Worm (Caenorhabditis elegans) whole organism, L4 larva: Measurements from ENCODE around the gene R06B10.7.
A peak's percentile ranks its signal among the peaks of the same experiment; 100 is the strongest.

Experiments
- F26F4.8 ChIP-seq: fragments of 200-800 bp; sonication (Bioruptor generic); conservative IDR thresholded peaks from 2 replicates; pipeline ENCODE4 v1.3.6; 2022; ENCODE audit warnings: missing genetic modification characterization, missing compliant biosample characterization
- F49E8.2 ChIP-seq: sonication (generic microtip); optimal IDR thresholded peaks from 2 replicates; lab custom pipeline; 2016; ENCODE audit warnings: missing compliant biosample characterization, mild to moderate bottlenecking, missing genetic modification characterization, borderline replicate concordance
- T20F7.1 ChIP-seq: fragments of 200-800 bp; sonication (Bioruptor generic); optimal IDR thresholded peaks from 2 replicates; lab custom pipeline; 2018; ENCODE audit warnings: mild to moderate bottlenecking, missing genetic modification characterization, missing compliant biosample characterization
- T26A8.4 ChIP-seq: fragments of 200-800 bp; sonication (Bioruptor generic); IDR thresholded peaks from 2 replicates; pipeline ENCODE4 v1.3.6; 2022; ENCODE audit warnings: missing genetic modification characterization, missing compliant biosample characterization
- Y5F2A.4 ChIP-seq: fragments of 200-800 bp; sonication (Bioruptor generic); optimal IDR thresholded peaks from 2 replicates; lab custom pipeline; 2018; ENCODE audit warnings: mild to moderate bottlenecking, missing genetic modification characterization, missing compliant biosample characterization
- ZK546.5 ChIP-seq, 2 experiments: sonication (generic microtip); optimal IDR thresholded peaks; 2 replicates each; lab custom pipeline; 2017; ENCODE audit warnings: missing biosample characterization in 2 of 2, missing genetic modification characterization in 2 of 2
- arid-1 ChIP-seq: fragments of 200-800 bp; sonication (Bioruptor generic); conservative IDR thresholded peaks from 2 replicates; pipeline ENCODE4 v1.3.6; 2022; ENCODE audit warnings: missing genetic modification reagents, missing genetic modification characterization, missing compliant biosample characterization
- attf-4 ChIP-seq: sonication (generic microtip); optimal IDR thresholded peaks from 3 replicates; lab custom pipeline; 2017; ENCODE audit warnings: missing biosample characterization, missing genetic modification characterization
- ceh-20 ChIP-seq: fragments of 200-800 bp; sonication (Bioruptor generic); IDR thresholded peaks from 2 replicates; pipeline ENCODE4 v1.3.6; 2022; ENCODE audit warnings: missing genetic modification reagents, missing genetic modification characterization, missing compliant biosample characterization
- ceh-32 ChIP-seq: sonication (generic microtip); optimal IDR thresholded peaks from 2 replicates; lab custom pipeline; 2016; ENCODE audit warnings: mild to moderate bottlenecking, missing genetic modification characterization, missing compliant biosample characterization; ENCODE audit not compliant: poor library complexity
- cey-2 ChIP-seq: sonication (generic microtip); optimal IDR thresholded peaks from 3 replicates; lab custom pipeline; 2017; ENCODE audit warnings: missing genetic modification characterization, mild to moderate bottlenecking, missing compliant biosample characterization, antibody characterized with exemption, borderline replicate concordance; ENCODE audit not compliant: insufficient read depth
- ctbp-1 ChIP-seq: fragments of 200-800 bp; sonication (Bioruptor generic); IDR thresholded peaks from 2 replicates; pipeline ENCODE4 v1.3.6; 2022; ENCODE audit warnings: missing genetic modification reagents, missing genetic modification characterization, missing compliant biosample characterization
- daf-12 ChIP-seq: fragments of 150-350 bp; optimal IDR thresholded peaks from 2 replicates; lab custom pipeline; 2014; ENCODE audit warnings: missing biosample characterization, missing genetic modification reagents, missing genetic modification characterization
- dmd-6 ChIP-seq: fragments of 200-800 bp; sonication (Bioruptor generic); IDR thresholded peaks from 2 replicates; pipeline ENCODE4 v1.3.6; 2022; ENCODE audit warnings: missing genetic modification reagents, missing genetic modification characterization, missing compliant biosample characterization
- dmd-8 ChIP-seq: fragments of 200-800 bp; sonication (Bioruptor generic); IDR thresholded peaks from 2 replicates; pipeline ENCODE4 v1.3.6; 2022; ENCODE audit warnings: missing genetic modification characterization, missing compliant biosample characterization
- duxl-1 ChIP-seq: sonication (generic microtip); optimal IDR thresholded peaks from 2 replicates; lab custom pipeline; 2016; ENCODE audit warnings: mild to moderate bottlenecking, missing genetic modification characterization, moderate library complexity, missing compliant biosample characterization; ENCODE audit not compliant: poor library complexity
- jun-1 ChIP-seq: fragments of 150-350 bp; optimal IDR thresholded peaks from 2 replicates; lab custom pipeline; 2014; ENCODE audit warnings: missing biosample characterization, missing genetic modification reagents, missing genetic modification characterization
- lim-7 ChIP-seq: fragments of 200-800 bp; sonication (Bioruptor generic); IDR thresholded peaks from 2 replicates; pipeline ENCODE4 v1.3.6; 2022; ENCODE audit warnings: missing genetic modification characterization, missing compliant biosample characterization
- lin-39 ChIP-seq: fragments of 150-350 bp; optimal IDR thresholded peaks from 2 replicates; lab custom pipeline; 2014; ENCODE audit warnings: missing biosample characterization, missing genetic modification reagents, missing genetic modification characterization
- lir-3 ChIP-seq: sonication (generic microtip); optimal IDR thresholded peaks from 2 replicates; lab custom pipeline; 2016; ENCODE audit warnings: mild to moderate bottlenecking, missing genetic modification characterization, missing compliant biosample characterization
- madf-5 ChIP-seq, 2 experiments: fragments of 200-800 bp; sonication (Bioruptor generic); IDR thresholded peaks; 2 replicates each; pipeline ENCODE4 v1.3.6; 2022; ENCODE audit warnings: missing compliant biosample characterization in 2 of 2, missing genetic modification characterization in 2 of 2
- mxl-3 ChIP-seq: fragments of 200-800 bp; sonication (Bioruptor generic); optimal IDR thresholded peaks from 2 replicates; lab custom pipeline; 2018; ENCODE audit warnings: mild to moderate bottlenecking, missing genetic modification characterization, missing compliant biosample characterization
- nhr-237 ChIP-seq: sonication (generic microtip); optimal IDR thresholded peaks from 2 replicates; lab custom pipeline; 2017; ENCODE audit warnings: missing biosample characterization, missing genetic modification characterization
- nhr-25 ChIP-seq: sonication (generic microtip); optimal IDR thresholded peaks from 2 replicates; lab custom pipeline; 2017; ENCODE audit warnings: missing genetic modification characterization, mild to moderate bottlenecking, missing compliant biosample characterization, antibody characterized with exemption, moderate library complexity, borderline replicate concordance; ENCODE audit not compliant: insufficient read depth
- nhr-28 ChIP-seq: fragments of 150-350 bp; optimal IDR thresholded peaks from 2 replicates; lab custom pipeline; 2014; ENCODE audit warnings: missing biosample characterization, missing genetic modification characterization
- nhr-41 ChIP-seq: fragments of 200-800 bp; sonication (Bioruptor generic); IDR thresholded peaks from 2 replicates; pipeline ENCODE4 v1.3.6; 2022; ENCODE audit warnings: missing genetic modification reagents, missing genetic modification characterization, missing compliant biosample characterization
- nhr-6 ChIP-seq: fragments of 150-350 bp; optimal IDR thresholded peaks from 2 replicates; lab custom pipeline; 2014; ENCODE audit warnings: missing biosample characterization, missing genetic modification characterization
- pha-4 ChIP-seq, 2 experiments: fragments of 150-350 bp in 1 of 2; fragments of 200-800 bp in 1 of 2; sonication (Bioruptor generic) in 1 of 2; IDR thresholded peaks in 1 of 2; optimal IDR thresholded peaks in 1 of 2; 2 replicates each; pipeline versions ENCODE4 v1.3.6 to Lab custom; 2014 to 2022; ENCODE audit warnings: missing genetic modification characterization in 2 of 2, missing genetic modification reagents in 2 of 2, missing biosample characterization in 1 of 2, missing compliant biosample characterization in 1 of 2
- php-3 ChIP-seq: fragments of 200-800 bp; sonication (Bioruptor generic); IDR thresholded peaks from 2 replicates; pipeline ENCODE4 v1.3.6; 2022; ENCODE audit warnings: missing genetic modification reagents, missing genetic modification characterization, missing compliant biosample characterization
- rbr-2 ChIP-seq: sonication (generic microtip); optimal IDR thresholded peaks from 2 replicates; lab custom pipeline; 2016; ENCODE audit warnings: missing genotype, missing genetic modification characterization, missing compliant biosample characterization
- saeg-2 ChIP-seq: fragments of 200-800 bp; sonication (Bioruptor generic); IDR thresholded peaks from 2 replicates; pipeline ENCODE4 v1.3.6; 2022; ENCODE audit warnings: missing genetic modification reagents, missing genetic modification characterization, missing compliant biosample characterization
- skn-1 ChIP-seq: fragments of 150-350 bp; optimal IDR thresholded peaks from 2 replicates; lab custom pipeline; 2014; ENCODE audit warnings: missing biosample characterization, missing genetic modification characterization
- snpc-1.2 ChIP-seq: fragments of 200-800 bp; sonication (Bioruptor generic); IDR thresholded peaks from 2 replicates; pipeline ENCODE4 v1.3.6; 2022; ENCODE audit warnings: missing genetic modification reagents, missing genetic modification characterization, missing compliant biosample characterization
- spr-1 ChIP-seq: sonication (generic microtip); optimal IDR thresholded peaks from 2 replicates; lab custom pipeline; 2016; ENCODE audit warnings: mild to moderate bottlenecking, missing genetic modification characterization, missing compliant biosample characterization
- unc-39 ChIP-seq: sonication (generic microtip); optimal IDR thresholded peaks from 2 replicates; lab custom pipeline; 2017; ENCODE audit warnings: missing biosample characterization, missing genetic modification characterization
- unc-62 ChIP-seq, 3 experiments: fragments of 150-350 bp in 1 of 3; sonication (generic microtip); optimal IDR thresholded peaks in 2 of 3; peaks in 1 of 3; 1 replicate in 1 of 3; 2 replicates in 2 of 3; lab custom pipeline; 2014 to 2017; ENCODE audit warnings: missing biosample characterization in 3 of 3, missing genetic modification characterization in 3 of 3, missing genetic modification reagents in 3 of 3, missing genotype in 1 of 3
- vab-7 ChIP-seq: fragments of 200-800 bp; sonication (Bioruptor generic); IDR thresholded peaks from 2 replicates; pipeline ENCODE4 v1.3.6; 2022; ENCODE audit warnings: missing genetic modification reagents, missing genetic modification characterization, missing compliant biosample characterization
- zfp-3 ChIP-seq: fragments of 200-800 bp; sonication (Bioruptor generic); conservative IDR thresholded peaks from 2 replicates; pipeline ENCODE4 v1.3.6; 2022; ENCODE audit warnings: missing genetic modification reagents, missing genetic modification characterization, missing compliant biosample characterization
- zip-11 ChIP-seq: fragments of 200-800 bp; sonication (Bioruptor generic); IDR thresholded peaks from 2 replicates; pipeline ENCODE4 v1.3.6; 2022; ENCODE audit warnings: missing genetic modification characterization, missing compliant biosample characterization
- ztf-7 ChIP-seq: fragments of 150-350 bp; optimal IDR thresholded peaks from 2 replicates; lab custom pipeline; 2014; ENCODE audit warnings: missing biosample characterization, missing genetic modification characterization

Gene R06B10.7

DNA sequence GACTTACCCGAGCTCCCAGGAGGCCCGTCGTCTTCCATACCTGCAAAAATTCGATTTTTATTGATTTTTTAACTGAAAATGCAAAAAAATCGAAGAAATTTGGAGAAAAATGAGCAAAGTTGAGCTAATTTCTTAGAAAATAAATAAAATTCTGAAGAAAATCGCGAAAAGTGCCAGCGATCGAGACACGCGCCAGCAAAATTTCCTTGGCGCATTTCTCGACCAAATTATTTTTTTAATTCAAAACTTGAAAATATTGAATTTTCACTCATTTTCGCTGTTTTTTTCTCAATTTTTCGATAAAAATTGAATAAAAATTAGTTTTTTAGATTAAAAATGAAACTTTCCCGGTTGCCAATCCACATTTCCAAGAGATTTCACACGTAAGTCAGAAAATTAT, 36.0 kb upstream of the R06B10.7 start, which contains the start of the genes chin-1 and BE0003N10.1 (continued):
- TF ChIP-seq lin-39 (tag; lab: Kevin White, UChicago) (no peak), skn-1 (tag; lab: Kevin White, UChicago) (no peak), saeg-2 (GFP tag; lab: Robert Waterston, UW) (no peak), ceh-20 (GFP tag; lab: Robert Waterston, UW) (no peak), pha-4 (GFP tag; IDR thresholded peaks at IDR 0.05; lab: Robert Waterston, UW) (no peak), pha-4 (tag; optimal IDR thresholded peaks at IDR 0.05; lab: Kevin White, UChicago) (no peak), vab-7 (GFP tag; lab: Robert Waterston, UW) (no peak), zip-11 (GFP tag; lab: Robert Waterston, UW) (no peak), T20F7.1 (GFP tag; lab: Kevin White, UChicago) (no peak), spr-1 (no peak), duxl-1 (tag; lab: Kevin White, UChicago) (no peak), mxl-3 (GFP tag; lab: Kevin White, UChicago) (no peak), ctbp-1 (no peak), snpc-1.2 (GFP tag; lab: Robert Waterston, UW) (no peak), T26A8.4 (GFP tag; lab: Robert Waterston, UW) (no peak), arid-1 (GFP tag; lab: Robert Waterston, UW) (no peak), nhr-6 (tag; lab: Kevin White, UChicago) (no peak), ZK546.5 (tag; optimal IDR thresholded peaks at IDR 0.05; lab: Kevin White, UChicago) (no peak), nhr-28 (tag; lab: Kevin White, UChicago) (no peak), cey-2 (no peak), ztf-7 (tag; lab: Kevin White, UChicago) (no peak), nhr-41 (GFP tag; lab: Robert Waterston, UW) (no peak)

DNA sequence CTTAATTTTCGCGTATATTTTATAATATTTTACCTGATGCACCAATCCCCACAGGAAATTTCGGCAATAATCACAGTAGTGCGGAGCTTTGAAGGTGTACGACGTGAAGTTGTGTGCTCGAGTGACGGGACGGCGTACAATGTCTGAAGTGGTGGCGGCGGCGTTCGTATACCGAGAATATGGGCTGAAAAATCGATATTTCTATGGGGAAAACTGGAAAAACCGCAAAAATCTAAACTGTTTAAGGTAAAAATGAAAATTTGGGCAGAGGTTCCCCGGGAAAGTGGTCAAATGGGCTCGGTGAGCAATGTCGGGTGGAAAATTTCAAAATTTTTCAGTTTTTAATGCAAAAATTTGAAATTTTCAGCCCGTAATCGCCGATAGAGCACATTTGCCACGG, 33.7 kb upstream of the R06B10.7 start:
- TF ChIP-seq unc-39 (tag; lab: Kevin White, UChicago) = no peak
- no peak for TF ChIP-seq F49E8.2 (tag; lab: Kevin White, UChicago)
- TF ChIP-seq dmd-6 (GFP tag; lab: Robert Waterston, UW) = no peak
- no peak for TF ChIP-seq nhr-25
- no peak for TF ChIP-seq cey-2
- TF ChIP-seq dmd-8 = no peak
- no peak for TF ChIP-seq Y5F2A.4
- no peak for TF ChIP-seq rbr-2 (tag; lab: Kevin White, UChicago)
- no peak for TF ChIP-seq lir-3 (tag; lab: Kevin White, UChicago)
- TF ChIP-seq attf-4 (tag; lab: Kevin White, UChicago) = no peak
- no peak for TF ChIP-seq jun-1 (tag; lab: Kevin White, UChicago)
- no peak for TF ChIP-seq php-3 (GFP tag; lab: Robert Waterston, UW)
- TF ChIP-seq zfp-3 (GFP tag; lab: Robert Waterston, UW) = no peak
- no peak for TF ChIP-seq ceh-32
- TF ChIP-seq nhr-237 (tag; lab: Kevin White, UChicago) = no peak
- no peak for TF ChIP-seq ceh-20 (GFP tag; lab: Robert Waterston, UW)
- TF ChIP-seq F26F4.8 (GFP tag; lab: Robert Waterston, UW) = no peak
- TF ChIP-seq lim-7 (GFP tag; lab: Robert Waterston, UW) = no peak
- TF ChIP-seq daf-12 = no peak
- no peak for TF ChIP-seq T20F7.1 (GFP tag; lab: Kevin White, UChicago)

DNA sequence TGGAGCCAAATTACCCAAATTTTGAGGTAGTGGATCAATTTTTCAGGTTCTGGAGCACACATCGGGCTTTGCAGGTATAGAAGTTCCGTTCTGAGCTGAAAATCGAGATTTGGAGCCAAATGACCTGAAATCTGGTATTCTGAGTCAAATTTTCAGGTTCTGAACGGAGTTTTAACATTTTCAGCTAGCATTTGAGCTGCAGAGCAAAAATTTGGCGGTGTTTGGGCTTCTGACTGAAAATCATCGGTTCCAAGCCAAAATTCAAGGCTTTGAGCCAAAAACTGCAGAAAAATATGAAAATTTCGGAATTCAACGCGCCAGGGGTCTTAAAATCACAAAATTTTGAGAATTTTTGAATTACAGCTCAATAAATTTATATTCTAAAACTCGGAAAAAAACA, 29.8 kb upstream of the R06B10.7 start, which contains the start of the genes clc-26 and E_BE45912.2:
Gene clc-26 (minus strand): TSS at position 101 of the 400 bp plus-strand sequence.
Gene E_BE45912.2 (minus strand): TSS at position 139 of the 400 bp plus-strand sequence.
- TF ChIP-seq unc-62 (GFP tag; optimal IDR thresholded peaks at IDR 0.05 in 1 of 2; lab: Kevin White, UChicago) (peak in 1 of 2 experiments; percentile 9), unc-62 (tag; optimal IDR thresholded peaks at IDR 0.05; lab: Kevin White, UChicago) (no peak), madf-5 (GFP tag; IDR thresholded peaks at IDR 0.05; lab: Robert Waterston, UW) (no peak)
